Fruit fly (Drosophila melanogaster) S2 (cell line): ENCODE measurements around the gene mthl14.
A peak's percentile ranks its signal among the peaks of the same experiment; 100 is the strongest.

Experiments
- CG8478 ChIP-seq: fragments of >200 bp; optimal IDR thresholded peaks from 2 replicates; lab custom pipeline; 2018
- CTCF ChIP-seq, 2 experiments: fragments of >200 bp; optimal IDR thresholded peaks; 2 replicates each; lab custom pipeline; 2018

Gene mthl14

DNA sequence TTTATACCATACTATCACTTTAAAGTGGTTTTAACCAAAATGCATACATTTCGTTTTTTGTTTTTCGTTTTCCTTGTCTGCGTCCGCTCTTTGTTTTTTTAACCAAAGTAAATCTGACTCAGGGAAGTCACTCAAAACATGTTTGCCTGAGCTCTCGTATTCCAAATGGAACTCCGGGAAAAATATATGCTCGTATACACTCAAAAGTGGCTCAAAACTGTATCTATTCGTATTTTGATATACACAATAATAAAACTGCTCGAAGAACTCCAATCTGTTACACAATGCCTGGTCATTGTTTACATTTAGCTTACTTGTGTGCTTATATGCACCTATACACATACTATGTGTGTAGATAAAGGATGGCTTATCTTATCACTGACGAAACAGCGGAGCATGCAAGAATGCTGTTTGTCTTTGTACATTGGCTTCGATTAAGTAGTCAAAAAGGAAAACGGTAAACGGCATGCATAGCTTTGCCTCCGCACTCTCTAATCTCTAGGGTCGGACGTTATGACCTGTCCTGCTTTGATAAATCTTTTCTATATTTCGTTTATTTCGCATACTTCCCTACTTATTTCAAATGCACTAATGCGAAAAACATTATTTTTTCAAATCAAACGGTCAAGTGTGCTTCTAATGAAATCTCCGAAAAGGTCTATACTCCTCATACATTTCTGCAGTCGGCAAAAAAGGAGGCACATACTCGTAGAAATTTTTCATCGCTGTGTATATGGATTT, 23.6 kb downstream of the mthl14 start, which contains the start of gene miple2:
miple2 (plus strand) TSS at position 441 of the 741 bp plus-strand sequence.
- TF ChIP-seq CG8478 (lab: Kevin White, UChicago), result no peak
- no peak for TF ChIP-seq CTCF (optimal IDR thresholded peaks at IDR 0.05; lab: Kevin White, UChicago)

dm6 chr3L:271501-272249, 24.4 kb downstream of the mthl14 start:
- TF ChIP-seq CTCF (optimal IDR thresholded peaks at IDR 0.05; lab: Kevin White, UChicago) (no peak), CG8478 (lab: Kevin White, UChicago) (no peak)

DNA sequence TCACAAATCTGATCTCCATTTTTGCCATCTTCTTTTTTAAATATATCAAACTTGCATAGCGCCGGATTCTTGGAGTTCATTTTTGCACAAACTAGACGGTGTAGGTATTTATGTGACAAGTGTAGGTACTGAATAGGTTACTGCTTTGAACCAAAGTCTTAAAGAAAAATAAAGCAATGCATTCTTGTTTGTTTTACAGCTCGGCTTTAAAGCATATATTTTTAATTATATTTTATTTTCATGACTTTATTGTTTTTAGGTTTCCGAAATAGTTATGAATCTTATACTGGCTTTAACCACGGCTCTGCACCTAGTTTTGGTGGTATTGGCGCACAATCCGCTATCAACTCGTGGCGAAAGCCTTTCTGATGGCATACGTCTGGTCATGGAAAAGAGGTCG, 26.0 kb downstream of the mthl14 start, which contains the start of gene CG32845:
CG32845 (minus strand) TSS at position 101 of the 400 bp plus-strand sequence.
- TF ChIP-seq CG8478 (lab: Kevin White, UChicago) (no peak), CTCF (optimal IDR thresholded peaks at IDR 0.05; lab: Kevin White, UChicago) (no peak)

DNA sequence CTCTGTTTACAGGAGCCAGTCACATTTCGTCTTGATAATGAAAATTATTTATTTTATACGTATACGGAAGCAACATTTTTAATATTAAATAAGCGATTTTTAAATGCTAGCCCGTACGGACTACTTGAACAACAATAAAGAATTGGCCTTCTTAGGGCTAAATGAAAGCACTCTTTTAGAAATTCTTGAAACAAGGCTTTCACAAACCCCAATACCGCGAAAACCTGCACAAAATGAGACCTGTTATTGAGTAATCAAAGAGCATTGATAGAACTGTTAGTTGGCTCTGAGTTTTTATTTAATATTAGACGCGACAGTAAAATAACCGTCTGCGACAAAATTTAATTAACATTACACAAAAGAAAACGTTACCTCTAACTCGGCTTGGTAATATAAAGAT, 27.6 kb downstream of the mthl14 start, which contains the start of gene ttm2:
ttm2 (plus strand) TSS at position 301 of the 400 bp plus-strand sequence.
- TF ChIP-seq CG8478 (lab: Kevin White, UChicago), result no peak

DNA sequence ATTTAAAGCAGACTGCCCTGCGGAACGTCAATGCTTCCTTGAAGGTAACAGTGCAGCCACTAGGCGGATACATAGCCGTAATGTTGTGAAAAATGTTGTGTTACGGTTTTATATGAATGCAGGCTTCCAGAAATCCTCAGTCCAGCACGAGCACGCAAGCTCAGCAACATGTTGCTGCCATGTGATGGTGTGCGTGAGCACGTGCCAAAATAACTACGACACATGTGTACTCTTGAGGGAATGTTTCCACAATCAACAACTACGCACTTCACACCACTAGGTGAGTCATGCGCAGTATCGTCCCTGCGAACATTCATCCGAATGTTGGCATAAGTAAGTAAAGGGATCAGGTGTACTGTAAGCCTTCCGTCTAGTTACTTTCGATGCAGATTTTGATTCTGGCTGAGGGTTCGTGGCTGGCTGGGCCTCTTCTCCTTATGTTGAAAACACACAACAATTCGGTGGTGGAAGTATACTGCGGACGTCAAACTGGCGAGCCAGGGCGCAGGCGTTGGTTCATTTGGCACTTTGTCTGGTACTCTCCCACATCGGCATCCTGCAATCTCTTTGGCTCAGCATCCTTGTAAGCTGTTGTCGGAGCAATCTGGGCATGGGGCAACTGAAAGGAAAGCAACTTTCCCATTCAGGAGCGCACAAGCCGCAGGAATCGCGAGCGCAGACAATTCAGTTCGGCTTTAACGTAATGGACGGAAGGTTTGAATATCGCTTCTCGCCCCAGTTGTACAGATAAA, 29.6 kb downstream of the mthl14 start, which contains the start of gene RhoGEF3:
RhoGEF3 (plus strand) TSS at position 702 of the 752 bp plus-strand sequence.
- TF ChIP-seq CTCF (optimal IDR thresholded peaks at IDR 0.05; lab: Kevin White, UChicago) (no peak), CG8478 (lab: Kevin White, UChicago) (no peak)

DNA sequence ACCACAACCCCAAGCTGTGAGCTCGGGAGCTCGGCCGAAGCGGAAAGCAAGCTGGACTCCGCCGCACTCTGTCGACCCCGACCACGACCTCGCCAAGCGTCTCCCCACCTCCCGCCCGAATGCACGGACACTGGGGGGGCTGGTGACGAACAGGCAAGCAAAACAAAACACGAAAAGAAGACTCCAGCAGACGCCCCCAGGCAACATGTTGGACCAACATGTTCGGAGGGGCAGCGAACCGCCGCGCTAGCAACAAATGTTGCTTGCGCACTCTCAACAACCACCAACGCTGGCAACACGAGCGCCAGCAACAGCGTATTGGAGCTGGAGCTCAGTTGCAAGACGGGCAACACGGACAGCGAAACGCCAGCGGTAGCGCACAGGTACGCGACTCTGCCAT, 35.0 kb downstream of the mthl14 start:
- TF ChIP-seq CTCF (optimal IDR thresholded peaks at IDR 0.05; lab: Kevin White, UChicago) (no peak), CG8478 (lab: Kevin White, UChicago) (no peak)

dm6 chr3L:284253-284652, 37.0 kb downstream of the mthl14 start:
- no peak for TF ChIP-seq CG8478 (lab: Kevin White, UChicago)
- TF ChIP-seq CTCF (optimal IDR thresholded peaks at IDR 0.05; lab: Kevin White, UChicago), result no peak

- no peak for TF ChIP-seq CG8478 (lab: Kevin White, UChicago)
- TF ChIP-seq CTCF (optimal IDR thresholded peaks at IDR 0.05; lab: Kevin White, UChicago), result no peak
Observed at dm6 chr3L:291583-292145, 44.4 kb downstream of the mthl14 start.

DNA sequence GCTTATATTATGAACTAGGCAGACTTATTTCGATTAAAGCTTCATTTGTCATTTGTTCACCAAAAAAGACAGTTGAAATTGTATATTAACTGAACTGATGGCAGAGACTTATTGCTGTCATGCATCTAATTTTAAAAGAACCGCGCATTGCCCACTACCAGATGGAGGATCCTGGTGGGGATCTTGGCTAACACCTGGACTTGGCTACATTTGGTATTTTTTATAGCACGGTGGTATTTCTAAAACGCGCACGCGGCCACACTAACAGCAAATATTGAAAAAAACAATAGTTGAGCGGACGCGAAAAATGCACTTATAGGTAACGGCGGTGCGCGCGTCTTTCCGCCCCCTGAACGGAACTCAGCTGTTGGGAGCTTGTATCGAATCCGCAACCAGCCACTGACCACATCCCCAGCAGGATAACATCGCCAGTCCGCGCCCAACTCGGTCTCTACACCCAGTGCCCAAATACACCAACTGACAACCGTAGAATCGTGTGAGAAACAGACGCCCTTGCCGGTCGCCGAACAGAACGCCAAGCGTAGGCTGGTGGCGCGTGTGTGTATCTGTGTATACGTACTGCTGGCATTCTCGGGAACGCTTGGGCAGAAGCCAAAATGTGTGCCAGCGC, 45.0 kb downstream of the mthl14 start:
- TF ChIP-seq CTCF (optimal IDR thresholded peaks at IDR 0.05; lab: Kevin White, UChicago) (peak; percentile 40 to 48), CG8478 (lab: Kevin White, UChicago) (no peak)

dm6 chr3L:294841-295408, 47.6 kb downstream of the mthl14 start:
- TF ChIP-seq CTCF (optimal IDR thresholded peaks at IDR 0.05; lab: Kevin White, UChicago), result no peak
- TF ChIP-seq CG8478 (lab: Kevin White, UChicago), result no peak

DNA sequence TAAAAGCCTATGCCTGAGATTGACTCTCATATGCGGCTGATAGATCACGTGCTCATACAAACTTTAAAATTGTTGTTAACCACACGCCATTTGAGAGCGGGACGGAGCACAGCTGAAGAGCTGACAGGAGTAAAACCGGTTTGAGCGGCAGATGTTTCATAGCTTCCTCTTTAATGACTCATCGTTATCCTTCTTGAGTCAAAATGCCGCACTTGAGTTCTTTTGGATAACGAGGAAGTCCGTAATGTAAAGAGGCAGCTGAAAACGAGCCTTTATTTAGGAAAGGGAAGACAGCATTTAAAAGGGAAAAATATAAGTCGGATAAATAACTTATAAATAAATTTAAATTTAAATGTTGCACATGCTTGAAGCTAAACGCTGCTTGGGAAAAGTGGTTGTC, 49.9 kb downstream of the mthl14 start:
- TF ChIP-seq CG8478 (lab: Kevin White, UChicago) (no peak), CTCF (optimal IDR thresholded peaks at IDR 0.05; lab: Kevin White, UChicago) (no peak)

- TF ChIP-seq CG8478 (lab: Kevin White, UChicago) (no peak), CTCF (optimal IDR thresholded peaks at IDR 0.05; lab: Kevin White, UChicago) (no peak)
Observed at dm6 chr3L:298459-298858, 51.2 kb downstream of the mthl14 start.
